Fruit fly (Drosophila melanogaster): ENCODE results near the gene TfIIA-L.

TfIIA-L gene

dm6 chr3R:27273118-27274062 lies 22.5 kb downstream of the TfIIA-L start, which contains the start of gene CG5934 (continued):
- TF ChIP-seq CG10366 (GFP tag; IDR thresholded peaks at IDR 0.05) (peak; percentile 23; the same call in 1 of the 2 replicates), Side (GFP tag; optimal IDR thresholded peaks at IDR 0.05) (peak; percentile 26), psq (GFP tag; optimal IDR thresholded peaks at IDR 0.05) (no peak), CG8478 (optimal IDR thresholded peaks at IDR 0.05) (no peak), CG10321 (GFP tag; IDR thresholded peaks at IDR 0.05) (no peak), her (GFP tag; optimal IDR thresholded peaks at IDR 0.05) (peak; percentile 31), vfl (GFP tag; optimal IDR thresholded peaks at IDR 0.05) (peak; percentile 27), Hr51 (GFP tag; optimal IDR thresholded peaks at IDR 0.05) (peak; percentile 5 to 35), wdn (GFP tag; IDR thresholded peaks at IDR 0.05) (no peak), cato (GFP tag; optimal IDR thresholded peaks at IDR 0.05; ENCODE audit: borderline replicate concordance) (no peak), CG13296 (GFP tag; optimal IDR thresholded peaks at IDR 0.05) (no peak), bbx (GFP tag; IDR thresholded peaks at IDR 0.05; ENCODE audit: partially characterized antibody) (no peak), CG11560 (tag; IDR thresholded peaks at IDR 0.05) (no peak), Asciz (GFP tag; optimal IDR thresholded peaks at IDR 0.05) (no peak), CG11456 (GFP tag; IDR thresholded peaks at IDR 0.05) (peak; percentile 77; the same call in 2 of the 3 replicates), CG6791 (GFP tag; IDR thresholded peaks at IDR 0.05; ENCODE audit: partially characterized antibody) (no peak), disco-r (GFP tag; optimal IDR thresholded peaks at IDR 0.05) (no peak), Scr (GFP tag; IDR thresholded peaks at IDR 0.05; ENCODE audit: partially characterized antibody) (no peak), Dad (GFP tag; optimal IDR thresholded peaks at IDR 0.05) (peak; percentile 28), CG1602 (GFP tag; optimal IDR thresholded peaks at IDR 0.05) (no peak), D19B (GFP tag; optimal IDR thresholded peaks at IDR 0.05) (no peak), CG32767 (GFP tag; IDR thresholded peaks at IDR 0.05) (no peak), CG3281 (GFP tag; optimal IDR thresholded peaks at IDR 0.05) (peak; percentile 29), CG10274 (GFP tag; optimal IDR thresholded peaks at IDR 0.05) (no peak), row (GFP tag; IDR thresholded peaks at IDR 0.05) (0 out of 3 replicates have a peak, but pooled peaks have one; percentile 9), CG18011 (GFP tag; optimal IDR thresholded peaks at IDR 0.05) (no peak), Usf (GFP tag; optimal IDR thresholded peaks at IDR 0.05) (no peak), E2f1 (GFP tag; IDR thresholded peaks at IDR 0.05) (no peak), CG1832 (GFP tag; optimal IDR thresholded peaks at IDR 0.05) (no peak), B-H1 (GFP tag; IDR thresholded peaks at IDR 0.05) (no peak), CG31224 (GFP tag; IDR thresholded peaks at IDR 0.05) (no peak), insv (GFP tag; optimal IDR thresholded peaks at IDR 0.05) (no peak), zfh2 (GFP tag; optimal IDR thresholded peaks at IDR 0.05) (peak; percentile 67), CG13123 (GFP tag; optimal IDR thresholded peaks at IDR 0.05) (no peak), CG15514 (GFP tag; optimal IDR thresholded peaks at IDR 0.05) (no peak), Sox102F (GFP tag; optimal IDR thresholded peaks at IDR 0.05) (no peak), CG9932 (GFP tag; IDR thresholded peaks at IDR 0.05) (peak; percentile 68), B-H2 (GFP tag; optimal IDR thresholded peaks at IDR 0.05) (peak; percentile 59), Neu2 (GFP tag; optimal IDR thresholded peaks at IDR 0.05; ENCODE audit: borderline replicate concordance) (no peak), pnt (GFP tag; optimal IDR thresholded peaks at IDR 0.05) (no peak), CG2129 (GFP tag; IDR thresholded peaks at IDR 0.05; ENCODE audit: partially characterized antibody) (no peak), CG15479 (GFP tag; optimal IDR thresholded peaks at IDR 0.05) (no peak), Trl (optimal IDR thresholded peaks at IDR 0.05) (no peak), Trl (GFP tag; optimal IDR thresholded peaks at IDR 0.05) (peak; percentile 61), BtbVII (GFP tag; optimal IDR thresholded peaks at IDR 0.05) (no peak), Eip74EF (GFP tag; optimal IDR thresholded peaks at IDR 0.05) (peak in 1 of 2 experiments; percentile 12), CG4730 (GFP tag; IDR thresholded peaks at IDR 0.05) (no peak), Med (GFP tag) (peak; percentile 88), pita (GFP tag; optimal IDR thresholded peaks at IDR 0.05) (no peak)

Data from whole organism, embryonic.